Fruit fly (Drosophila melanogaster): Measurements from ENCODE around the gene CG7289.

The CG7289 gene

dm6 chr2L:2008980-2009954 lies 27.2 kb downstream of the CG7289 start, which contains the start of gene CG4238:
CG4238 (plus strand) TSS chr2L:2009859.
- TF ChIP-seq toe (GFP tag; optimal IDR thresholded peaks at IDR 0.05): no peak
- TF ChIP-seq cnc (optimal IDR thresholded peaks at IDR 0.05): no peak
- peak; percentile 68 for TF ChIP-seq kay (GFP tag; ENCODE audit: borderline replicate concordance)
- peak; percentile 99 for TF ChIP-seq tj (GFP tag; optimal IDR thresholded peaks at IDR 0.05)
- TF ChIP-seq bab1 (GFP tag; optimal IDR thresholded peaks at IDR 0.05): peak; percentile 83
- peak; percentile 53 for TF ChIP-seq Mnt (GFP tag; optimal IDR thresholded peaks at IDR 0.05)
- peak; percentile 60 for TF ChIP-seq ovo (GFP tag; optimal IDR thresholded peaks at IDR 0.05)

DNA sequence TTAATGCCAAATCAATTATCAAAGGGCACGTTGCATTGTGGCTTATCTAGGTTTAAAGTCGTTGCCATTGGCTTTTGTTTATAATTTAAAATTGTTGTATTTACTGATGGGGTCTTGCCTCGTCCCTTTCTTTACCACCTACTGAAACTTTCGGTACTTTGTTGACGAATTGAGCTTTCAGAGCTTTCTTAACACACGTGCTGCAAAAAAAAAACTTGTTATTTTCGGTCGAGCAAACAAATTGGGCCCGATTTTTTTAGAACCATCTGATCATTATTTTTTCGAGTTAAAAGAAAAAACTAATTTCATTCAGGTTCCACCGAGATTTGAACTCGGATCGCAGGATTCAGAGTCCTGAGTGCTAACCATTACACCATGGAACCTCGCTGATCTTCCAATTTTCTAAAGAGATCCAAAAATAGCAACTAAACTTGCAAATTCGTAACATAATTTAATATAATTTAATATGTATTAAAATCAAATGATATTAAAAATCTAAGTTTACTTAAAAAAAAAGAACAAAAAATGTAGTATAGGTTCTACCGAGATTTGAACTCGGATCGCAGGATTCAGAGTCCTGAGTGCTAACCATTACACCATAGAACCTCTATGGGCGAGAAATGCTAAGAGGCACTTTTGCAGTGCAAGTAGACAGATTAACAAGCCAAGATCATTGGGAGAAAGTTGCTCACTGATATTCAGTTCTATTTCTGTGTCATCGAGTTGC lies 28.5 kb downstream of the CG7289 start:
- peak; percentile 88 for TF ChIP-seq Mnt (GFP tag; optimal IDR thresholded peaks at IDR 0.05)
- no peak for TF ChIP-seq CG12768 (GFP tag; optimal IDR thresholded peaks at IDR 0.05)
- TF ChIP-seq kay (GFP tag; ENCODE audit: borderline replicate concordance): peak; percentile 21
- TF ChIP-seq CG14711 (tag; optimal IDR thresholded peaks at IDR 0.05): no peak
- TF ChIP-seq cnc (optimal IDR thresholded peaks at IDR 0.05): no peak
- TF ChIP-seq bab1 (GFP tag; optimal IDR thresholded peaks at IDR 0.05): peak; percentile 10
- no peak for TF ChIP-seq CG33017 (tag; optimal IDR thresholded peaks at IDR 0.05)

DNA sequence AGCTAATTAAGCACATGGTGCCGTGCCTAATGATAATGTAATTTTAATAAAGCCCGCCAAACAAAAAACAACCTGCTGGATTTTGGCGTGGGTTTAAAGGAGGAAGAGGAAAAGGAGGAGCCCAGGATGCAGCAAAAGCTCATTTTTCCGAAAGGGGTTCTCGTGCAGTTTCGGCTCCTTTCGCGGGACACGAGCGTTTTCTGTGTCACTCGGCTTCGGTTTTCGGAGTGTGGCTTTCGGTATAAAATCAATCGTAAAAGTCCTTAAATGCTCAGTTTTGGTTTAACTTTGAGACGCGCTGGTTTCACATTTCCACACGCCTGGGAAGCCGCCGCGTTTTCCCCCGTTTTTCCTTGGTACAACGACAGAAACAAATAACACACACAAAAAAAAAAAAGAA lies 29.4 kb downstream of the CG7289 start:
- no peak for TF ChIP-seq kay (GFP tag; ENCODE audit: borderline replicate concordance)
- no peak for TF ChIP-seq Crg-1 (GFP tag; optimal IDR thresholded peaks at IDR 0.05)
- no peak for TF ChIP-seq CG7101 (tag; optimal IDR thresholded peaks at IDR 0.05)
- TF ChIP-seq CG1620 (GFP tag; optimal IDR thresholded peaks at IDR 0.05): no peak
- no peak for TF ChIP-seq Hr96 (GFP tag; optimal IDR thresholded peaks at IDR 0.05)
- no peak for TF ChIP-seq Mnt (GFP tag; optimal IDR thresholded peaks at IDR 0.05)
- no peak for TF ChIP-seq CG7045 (GFP tag; optimal IDR thresholded peaks at IDR 0.05)
- TF ChIP-seq toe (GFP tag; optimal IDR thresholded peaks at IDR 0.05): no peak
- no peak for TF ChIP-seq tj (GFP tag; optimal IDR thresholded peaks at IDR 0.05)
- no peak for TF ChIP-seq pad (GFP tag; optimal IDR thresholded peaks at IDR 0.05)
- TF ChIP-seq CG12768 (GFP tag; optimal IDR thresholded peaks at IDR 0.05): no peak
- TF ChIP-seq cic (GFP tag; optimal IDR thresholded peaks at IDR 0.05): no peak
- no peak for TF ChIP-seq CG33017 (tag; optimal IDR thresholded peaks at IDR 0.05)
- TF ChIP-seq cnc (optimal IDR thresholded peaks at IDR 0.05): no peak
- no peak for TF ChIP-seq CG11617 (GFP tag; optimal IDR thresholded peaks at IDR 0.05)
- no peak for TF ChIP-seq CG14711 (tag; optimal IDR thresholded peaks at IDR 0.05)

dm6 chr2L:2013057-2013456 lies 31.0 kb downstream of the CG7289 start:
- no peak for TF ChIP-seq CG7045 (GFP tag; optimal IDR thresholded peaks at IDR 0.05)
- no peak for TF ChIP-seq CG12768 (GFP tag; optimal IDR thresholded peaks at IDR 0.05)
- TF ChIP-seq CG1620 (GFP tag; optimal IDR thresholded peaks at IDR 0.05): no peak
- TF ChIP-seq bab1 (GFP tag; optimal IDR thresholded peaks at IDR 0.05): peak; percentile 14
- TF ChIP-seq tj (GFP tag; optimal IDR thresholded peaks at IDR 0.05): peak; percentile 83

DNA sequence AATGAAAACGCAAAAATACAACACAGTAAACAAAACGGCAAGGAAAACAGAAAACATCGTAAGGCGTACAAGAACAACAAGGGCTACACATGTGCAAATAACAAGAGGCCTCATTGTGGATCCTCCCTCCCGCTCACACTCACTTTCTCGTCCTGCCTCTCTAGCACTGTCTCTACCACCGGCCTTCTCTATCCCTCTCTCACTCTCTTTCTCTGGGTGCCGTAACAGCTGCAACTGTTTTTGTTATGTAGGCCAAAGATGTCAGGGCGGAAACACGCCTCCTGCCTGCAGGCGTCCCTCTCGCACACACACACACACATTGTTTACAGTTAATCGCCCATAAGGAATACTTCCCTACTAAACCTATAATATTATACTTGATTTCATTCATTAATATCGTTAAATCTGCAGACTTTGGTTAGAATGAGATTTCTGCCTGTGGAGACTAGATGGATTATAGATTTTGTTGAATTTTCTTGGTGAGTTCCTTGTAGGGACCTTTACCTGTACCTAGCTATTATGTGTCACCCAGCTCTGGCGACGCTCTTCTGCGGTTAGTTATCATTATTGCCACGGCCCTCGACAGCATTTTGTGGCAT lies 31.9 kb downstream of the CG7289 start:
- TF ChIP-seq cic (GFP tag; optimal IDR thresholded peaks at IDR 0.05): no peak
- no peak for TF ChIP-seq CG11617 (GFP tag; optimal IDR thresholded peaks at IDR 0.05)
- TF ChIP-seq CG14711 (tag; optimal IDR thresholded peaks at IDR 0.05): no peak
- no peak for TF ChIP-seq Clk (GFP tag; optimal IDR thresholded peaks at IDR 0.05)
- TF ChIP-seq Hr96 (GFP tag; optimal IDR thresholded peaks at IDR 0.05): no peak
- TF ChIP-seq CG12768 (GFP tag; optimal IDR thresholded peaks at IDR 0.05): no peak
- no peak for TF ChIP-seq toe (GFP tag; optimal IDR thresholded peaks at IDR 0.05)
- no peak for TF ChIP-seq CG7101 (tag; optimal IDR thresholded peaks at IDR 0.05)
- no peak for TF ChIP-seq Crg-1 (GFP tag; optimal IDR thresholded peaks at IDR 0.05)

DNA sequence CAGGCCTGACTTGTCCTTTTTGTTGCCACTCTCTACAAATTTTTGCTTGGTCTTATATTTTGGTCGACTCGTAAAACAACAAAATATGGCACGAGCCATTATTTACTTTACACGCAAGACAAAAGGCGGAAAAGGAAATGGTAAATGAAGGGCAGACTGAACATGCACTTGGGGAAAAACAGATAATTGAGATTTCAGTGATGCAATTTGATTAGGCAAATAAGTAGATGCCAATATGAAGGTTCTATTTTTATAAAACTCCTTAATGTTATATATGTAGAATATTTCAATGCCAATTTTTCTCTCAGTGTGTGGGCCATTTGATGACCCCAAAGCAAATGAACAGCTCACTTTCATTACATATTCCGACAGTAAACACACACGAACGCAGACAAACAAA lies 33.2 kb downstream of the CG7289 start:
- no peak for TF ChIP-seq CG7101 (tag; optimal IDR thresholded peaks at IDR 0.05)
- no peak for TF ChIP-seq Mnt (GFP tag; optimal IDR thresholded peaks at IDR 0.05)
- no peak for TF ChIP-seq CG5204 (GFP tag; optimal IDR thresholded peaks at IDR 0.05)
- no peak for TF ChIP-seq CG11617 (GFP tag; optimal IDR thresholded peaks at IDR 0.05)
- no peak for TF ChIP-seq Hr96 (GFP tag; optimal IDR thresholded peaks at IDR 0.05)
- TF ChIP-seq CG7045 (GFP tag; optimal IDR thresholded peaks at IDR 0.05): no peak
- no peak for TF ChIP-seq CG12768 (GFP tag; optimal IDR thresholded peaks at IDR 0.05)
- TF ChIP-seq ovo (GFP tag; optimal IDR thresholded peaks at IDR 0.05): no peak
- no peak for TF ChIP-seq cnc (optimal IDR thresholded peaks at IDR 0.05)
- TF ChIP-seq pad (GFP tag; optimal IDR thresholded peaks at IDR 0.05): no peak
- no peak for TF ChIP-seq toe (GFP tag; optimal IDR thresholded peaks at IDR 0.05)
- TF ChIP-seq kay (GFP tag; ENCODE audit: borderline replicate concordance): no peak

Data from whole organism, adult.